Worm (Caenorhabditis elegans) whole organism, midembryonic: ENCODE data around the gene nxf-1.

Experiments
- T22C8.4 ChIP-seq: fragments of 200-800 bp; sonication (Bioruptor generic); IDR thresholded peaks from 2 replicates; pipeline ENCODE4 v1.3.6; 2022; ENCODE audit warnings: missing genetic modification characterization, missing compliant biosample characterization
- cog-1 ChIP-seq: sonication (generic microtip); optimal IDR thresholded peaks from 2 replicates; lab custom pipeline; 2016; ENCODE audit warnings: missing genetic modification characterization, missing compliant biosample characterization
- flt-1 ChIP-seq: fragments of 200-800 bp; sonication (Bioruptor generic); IDR thresholded peaks from 2 replicates; pipeline ENCODE4 v1.3.6; 2022; ENCODE audit warnings: missing genetic modification characterization, missing compliant biosample characterization
- klf-2 ChIP-seq: fragments of 200-800 bp; sonication (Bioruptor generic); conservative IDR thresholded peaks from 2 replicates; pipeline ENCODE4 v1.3.6; 2022; ENCODE audit warnings: missing genetic modification reagents, missing genetic modification characterization, missing compliant biosample characterization
- med-1 ChIP-seq: sonication (generic microtip); optimal IDR thresholded peaks from 2 replicates; lab custom pipeline; 2017; ENCODE audit warnings: missing genetic modification characterization, mild to moderate bottlenecking, missing compliant biosample characterization, antibody characterized with exemption, missing genetic modification reagents; ENCODE audit not compliant: insufficient read depth
- ref-1 ChIP-seq: fragments of 200-800 bp; sonication (Bioruptor generic); conservative IDR thresholded peaks from 2 replicates; pipeline ENCODE4 v1.3.6; 2022; ENCODE audit warnings: missing genetic modification reagents, missing genetic modification characterization, missing compliant biosample characterization
- tab-1 ChIP-seq: fragments of 200-800 bp; sonication (Bioruptor generic); IDR thresholded peaks from 2 replicates; pipeline ENCODE4 v1.3.6; 2022; ENCODE audit warnings: missing genetic modification characterization, missing compliant biosample characterization
- ztf-23 ChIP-seq: fragments of 200-800 bp; sonication (Bioruptor generic); IDR thresholded peaks from 2 replicates; pipeline ENCODE4 v1.3.6; 2022; ENCODE audit warnings: missing genetic modification reagents, missing genetic modification characterization, missing compliant biosample characterization
- ztf-29 ChIP-seq: fragments of 200-800 bp; sonication (Bioruptor generic); IDR thresholded peaks from 2 replicates; pipeline ENCODE4 v1.3.6; 2022; ENCODE audit warnings: missing genetic modification reagents, missing genetic modification characterization, missing compliant biosample characterization

nxf-1 gene

DNA sequence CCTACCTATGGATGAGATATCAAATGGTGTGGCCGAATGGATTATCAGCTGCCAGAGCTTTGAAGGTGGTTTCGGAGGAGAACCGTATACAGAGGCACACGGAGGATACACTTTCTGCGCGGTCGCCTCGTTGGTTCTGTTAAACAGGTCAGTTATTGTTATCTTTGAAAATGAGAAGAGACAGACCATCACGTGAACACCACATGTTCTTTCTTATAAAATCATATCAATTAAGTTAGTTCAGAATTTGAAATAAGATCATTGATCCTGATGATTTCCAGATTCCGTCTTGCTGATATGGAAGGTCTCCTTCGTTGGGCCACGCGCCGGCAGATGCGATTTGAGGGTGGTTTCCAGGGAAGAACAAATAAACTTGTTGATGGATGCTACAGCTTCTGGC lies 33.9 kb upstream of the nxf-1 start:
- TF ChIP-seq flt-1: no peak
- TF ChIP-seq cog-1 (tag; lab: Kevin White, UChicago): no peak
- TF ChIP-seq T22C8.4: no peak
- TF ChIP-seq ref-1: no peak
- TF ChIP-seq ztf-23: no peak
- no peak for TF ChIP-seq klf-2 (GFP tag; lab: Robert Waterston, UW)
- TF ChIP-seq ztf-29: no peak
- TF ChIP-seq med-1 (GFP tag; lab: Kevin White, UChicago): no peak
- no peak for TF ChIP-seq tab-1 (GFP tag; lab: Robert Waterston, UW)

DNA sequence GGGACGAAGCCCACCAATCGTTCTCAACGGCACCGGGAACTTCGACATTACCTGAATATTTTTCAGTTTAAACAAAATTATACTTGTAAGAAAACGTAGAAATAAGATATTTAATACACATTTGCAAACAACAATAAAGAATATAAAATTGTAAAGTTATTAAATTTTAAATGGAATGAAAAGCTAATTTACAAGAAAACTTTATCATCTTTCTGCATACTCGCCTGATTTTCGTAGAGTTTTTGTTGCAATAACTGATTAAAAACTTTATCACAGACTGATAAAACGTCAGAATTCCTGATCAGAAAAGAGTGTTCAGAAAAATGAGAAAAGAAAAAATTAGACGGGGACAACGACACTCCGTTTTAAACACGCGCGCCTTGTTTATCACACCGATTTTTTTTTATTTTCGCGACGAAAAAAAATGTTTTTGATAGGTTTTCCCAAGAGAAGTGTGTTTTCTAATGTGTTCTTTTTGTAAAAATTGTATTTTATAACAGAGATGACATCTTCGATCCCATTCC lies 32.5 kb upstream of the nxf-1 start, which contains the start of the genes dlat-1 and fntb-1:
Gene dlat-1, minus strand, starts transcription at position 51 of the 524 bp plus-strand sequence.
Gene fntb-1, plus strand, starts transcription at position 412 of the 524 bp plus-strand sequence.
- TF ChIP-seq klf-2 (GFP tag; lab: Robert Waterston, UW): no peak

- no peak for TF ChIP-seq T22C8.4
- no peak for TF ChIP-seq ref-1
Measured at ce11 chrV:14446453-14446852, 31.6 kb upstream of the nxf-1 start.

DNA sequence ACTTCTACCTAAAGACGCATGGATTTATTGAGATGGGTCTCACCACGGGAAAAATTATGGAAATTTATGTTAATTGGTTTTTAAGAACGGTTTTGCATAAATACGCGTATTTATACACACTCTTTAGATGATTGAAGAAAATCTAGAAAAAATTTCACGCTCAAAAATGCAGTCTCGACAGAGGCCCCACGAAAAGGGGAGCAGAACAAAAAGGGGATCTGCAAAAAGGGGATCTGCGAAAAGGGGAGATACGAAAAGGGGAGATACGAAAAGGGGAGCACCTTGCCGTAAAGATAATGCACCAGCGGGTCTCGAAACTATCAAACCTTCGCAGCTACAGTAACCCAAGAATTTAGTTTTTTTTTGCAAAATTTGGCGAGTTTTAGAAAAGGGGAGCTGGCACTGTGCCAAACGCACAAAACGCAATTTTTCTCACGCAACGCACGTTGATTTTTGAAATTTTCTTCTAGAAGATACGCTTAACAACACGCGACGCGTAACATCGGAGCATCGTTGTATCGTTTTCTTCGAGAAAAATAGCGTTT lies 28.7 kb upstream of the nxf-1 start:
- TF ChIP-seq ztf-23 (peak; percentile 63), tab-1 (GFP tag; lab: Robert Waterston, UW) (0 out of 2 replicates have a peak, but pooled peaks have one; percentile 14)

DNA sequence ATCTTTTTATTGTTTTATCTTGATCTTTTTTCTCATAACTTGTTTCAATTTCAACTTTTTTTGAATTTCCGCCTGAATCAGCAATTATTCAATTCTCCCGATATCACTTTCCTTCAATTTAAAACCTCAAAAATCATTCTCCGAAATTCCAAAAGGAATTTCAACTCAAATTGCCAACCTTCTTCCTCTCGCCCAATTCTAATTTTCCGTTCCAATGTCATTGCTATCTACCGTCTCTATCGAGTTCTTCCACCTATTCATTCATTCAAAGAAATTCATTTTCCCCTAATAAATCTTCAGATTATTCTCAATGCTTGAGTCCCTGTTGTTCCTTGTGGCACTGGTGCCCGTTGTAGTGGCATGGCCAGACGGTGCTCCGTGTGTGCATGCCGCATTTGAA lies 26.0 kb upstream of the nxf-1 start, which contains the start of gene F23B12.4:
Gene F23B12.4, plus strand, starts transcription at position 301 of the 400 bp plus-strand sequence.
- TF ChIP-seq ref-1 (no peak), T22C8.4 (no peak), ztf-29 (no peak), cog-1 (tag; lab: Kevin White, UChicago) (no peak), klf-2 (GFP tag; lab: Robert Waterston, UW) (no peak), tab-1 (GFP tag; lab: Robert Waterston, UW) (no peak), flt-1 (no peak), ztf-23 (no peak), med-1 (GFP tag; lab: Kevin White, UChicago) (no peak)

- no peak for TF ChIP-seq ref-1
- no peak for TF ChIP-seq tab-1 (GFP tag; lab: Robert Waterston, UW)
- no peak for TF ChIP-seq klf-2 (GFP tag; lab: Robert Waterston, UW)
- TF ChIP-seq flt-1: no peak
- no peak for TF ChIP-seq cog-1 (tag; lab: Kevin White, UChicago)
- TF ChIP-seq med-1 (GFP tag; lab: Kevin White, UChicago): no peak
- TF ChIP-seq ztf-29: no peak
- no peak for TF ChIP-seq ztf-23
- TF ChIP-seq T22C8.4: no peak
Measured at ce11 chrV:14439236-14439635, 24.4 kb upstream of the nxf-1 start.

ce11 chrV:14438099-14438739 lies 23.4 kb upstream of the nxf-1 start:
- TF ChIP-seq cog-1 (tag; lab: Kevin White, UChicago) (no peak), med-1 (GFP tag; lab: Kevin White, UChicago) (no peak), flt-1 (no peak), klf-2 (GFP tag; lab: Robert Waterston, UW) (no peak), tab-1 (GFP tag; lab: Robert Waterston, UW) (no peak), ztf-29 (no peak), ref-1 (no peak), T22C8.4 (no peak), ztf-23 (no peak)

- TF ChIP-seq ztf-23: no peak
- no peak for TF ChIP-seq med-1 (GFP tag; lab: Kevin White, UChicago)
- no peak for TF ChIP-seq ztf-29
- TF ChIP-seq tab-1 (GFP tag; lab: Robert Waterston, UW): no peak
- TF ChIP-seq ref-1: no peak
- no peak for TF ChIP-seq T22C8.4
- no peak for TF ChIP-seq flt-1
- TF ChIP-seq klf-2 (GFP tag; lab: Robert Waterston, UW): no peak
- no peak for TF ChIP-seq cog-1 (tag; lab: Kevin White, UChicago)
Measured at ce11 chrV:14437355-14437754, 22.5 kb upstream of the nxf-1 start.

ce11 chrV:14436195-14436594 lies 21.4 kb upstream of the nxf-1 start:
- TF ChIP-seq ztf-29: no peak
- TF ChIP-seq ref-1: no peak
- no peak for TF ChIP-seq T22C8.4
- TF ChIP-seq tab-1 (GFP tag; lab: Robert Waterston, UW): no peak
- no peak for TF ChIP-seq ztf-23
- TF ChIP-seq cog-1 (tag; lab: Kevin White, UChicago): no peak
- no peak for TF ChIP-seq med-1 (GFP tag; lab: Kevin White, UChicago)
- TF ChIP-seq klf-2 (GFP tag; lab: Robert Waterston, UW): no peak
- no peak for TF ChIP-seq flt-1

ce11 chrV:14433584-14433983 lies 18.8 kb upstream of the nxf-1 start:
- TF ChIP-seq flt-1 (no peak), ref-1 (no peak), klf-2 (GFP tag; lab: Robert Waterston, UW) (no peak), cog-1 (tag; lab: Kevin White, UChicago) (no peak), med-1 (GFP tag; lab: Kevin White, UChicago) (no peak), ztf-23 (no peak), tab-1 (GFP tag; lab: Robert Waterston, UW) (no peak), T22C8.4 (no peak), ztf-29 (no peak)
